Fruit fly (Drosophila melanogaster) whole organism, wandering third instar larva: ENCODE results near the gene ppk.
A peak's percentile ranks its signal among the peaks of the same experiment; 100 is the strongest.

ENCODE experiments used
- Abd-B ChIP-seq: fragments of >200 bp; optimal IDR thresholded peaks from 2 replicates; lab custom pipeline; 2017; ENCODE audit warnings: missing biosample characterization, missing genetic modification characterization
- CG32264 ChIP-seq: fragments of 200-800 bp; sonication (Bioruptor generic); optimal IDR thresholded peaks from 2 replicates; lab custom pipeline; 2016; ENCODE audit warnings: missing biosample characterization, missing genetic modification characterization
- CG9705 ChIP-seq: fragments of 200-800 bp; sonication (Bioruptor generic); optimal IDR thresholded peaks from 2 replicates; lab custom pipeline; 2018; ENCODE audit warnings: missing biosample characterization, mild to moderate bottlenecking, missing genetic modification characterization
- CrebA ChIP-seq: fragments of 200-800 bp; sonication (Bioruptor generic); optimal IDR thresholded peaks from 2 replicates; lab custom pipeline; 2016; ENCODE audit warnings: missing biosample characterization, mild to moderate bottlenecking, missing genetic modification characterization, borderline replicate concordance
- Dfd ChIP-seq: fragments of >200 bp; optimal IDR thresholded peaks from 2 replicates; lab custom pipeline; 2017; ENCODE audit warnings: missing biosample characterization, missing genetic modification characterization
- Dif ChIP-seq: fragments of 200-275, 200-300 bp; sonication (Bioruptor generic); optimal IDR thresholded peaks from 2 replicates; lab custom pipeline; 2018; ENCODE audit warnings: missing biosample characterization, missing genetic modification characterization; ENCODE audit not compliant: partially characterized antibody
- GATAd ChIP-seq: sonication (Bioruptor generic); optimal IDR thresholded peaks from 2 replicates; lab custom pipeline; 2016; ENCODE audit warnings: missing biosample characterization, missing genetic modification characterization
- HLH106 ChIP-seq: fragments of 200-800 bp; optimal IDR thresholded peaks from 3 replicates; lab custom pipeline; 2019; ENCODE audit warnings: missing biosample characterization, mild to moderate bottlenecking, missing genetic modification characterization, moderate library complexity
- Hnf4 ChIP-seq: fragments of 200-800 bp; sonication (Bioruptor generic); optimal IDR thresholded peaks from 2 replicates; lab custom pipeline; 2016; ENCODE audit warnings: missing biosample characterization, mild to moderate bottlenecking, missing genetic modification characterization
- Hr78 ChIP-seq: fragments of >200 bp; optimal IDR thresholded peaks from 2 replicates; lab custom pipeline; 2017; ENCODE audit warnings: missing biosample characterization, missing genetic modification characterization
- Hr83 ChIP-seq: fragments of 200-300 bp; sonication (Bioruptor generic); optimal IDR thresholded peaks from 2 replicates; lab custom pipeline; 2016; ENCODE audit warnings: missing biosample characterization, mild to moderate bottlenecking, missing genetic modification characterization, moderate library complexity; ENCODE audit not compliant: poor library complexity, severe bottlenecking
- Jra ChIP-seq: sonication (Bioruptor generic); optimal IDR thresholded peaks from 2 replicates; lab custom pipeline; 2016; ENCODE audit warnings: missing biosample characterization, missing genetic modification characterization
- Mio ChIP-seq: sonication (Bioruptor generic); optimal IDR thresholded peaks from 2 replicates; lab custom pipeline; 2016; ENCODE audit warnings: missing biosample characterization, missing genetic modification characterization
- Myc ChIP-seq: fragments of >200 bp; optimal IDR thresholded peaks from 2 replicates; lab custom pipeline; 2017
- N ChIP-seq: fragments of >200 bp; optimal IDR thresholded peaks from 2 replicates; lab custom pipeline; 2018; ENCODE audit warnings: missing biosample characterization, missing external identifiers, missing genetic modification characterization
- OdsH ChIP-seq: fragments of 200-800 bp; sonication (Bioruptor generic); optimal IDR thresholded peaks from 2 replicates; lab custom pipeline; 2016; ENCODE audit warnings: missing biosample characterization, mild to moderate bottlenecking, missing genetic modification characterization
- Rel ChIP-seq, 2 experiments: fragments of 200-800 bp; sonication (Bioruptor generic) in 1 of 2; optimal IDR thresholded peaks; 2 replicates in 1 of 2; 3 replicates in 1 of 2; lab custom pipeline; 2016 to 2019; ENCODE audit warnings: mild to moderate bottlenecking in 2 of 2, missing biosample characterization in 2 of 2, missing genetic modification characterization in 2 of 2, moderate library complexity in 1 of 2
- Sp1 ChIP-seq: fragments of 200-800 bp; sonication (Bioruptor generic); optimal IDR thresholded peaks from 3 replicates; lab custom pipeline; 2019; ENCODE audit warnings: missing biosample characterization, mild to moderate bottlenecking, missing genetic modification characterization, moderate library complexity
- Vsx2 ChIP-seq: fragments of 200-300, 225-300 bp; sonication (Bioruptor generic); optimal IDR thresholded peaks from 2 replicates; lab custom pipeline; 2018; ENCODE audit warnings: missing biosample characterization, missing genetic modification characterization; ENCODE audit not compliant: partially characterized antibody
- br ChIP-seq: fragments of 200-800 bp; sonication (Bioruptor generic); optimal IDR thresholded peaks from 2 replicates; lab custom pipeline; 2016; ENCODE audit warnings: missing biosample characterization, missing genetic modification characterization
- brk ChIP-seq: fragments of 200-800 bp; sonication (Bioruptor generic); optimal IDR thresholded peaks from 2 replicates; lab custom pipeline; 2016; ENCODE audit warnings: missing biosample characterization, mild to moderate bottlenecking, missing genetic modification characterization
- dl ChIP-seq, 2 experiments: fragments of 175-275, 200-275 bp in 1 of 2; fragments of 200-275 bp in 1 of 2; sonication (Bioruptor generic); optimal IDR thresholded peaks; lab custom pipeline; 2018; ENCODE audit warnings: mild to moderate bottlenecking in 2 of 2, missing biosample characterization in 2 of 2, missing genetic modification characterization in 2 of 2, moderate library complexity in 2 of 2; ENCODE audit not compliant: partially characterized antibody in 2 of 2, insufficient read depth in 1 of 2
- dmrt93B ChIP-seq: fragments of 200-800 bp; sonication (Bioruptor generic); optimal IDR thresholded peaks from 2 replicates; lab custom pipeline; 2018; ENCODE audit warnings: missing biosample characterization, mild to moderate bottlenecking, missing genetic modification characterization
- dsf ChIP-seq: sonication (Bioruptor generic); optimal IDR thresholded peaks from 2 replicates; lab custom pipeline; 2016; ENCODE audit warnings: missing biosample characterization, missing genetic modification characterization, borderline replicate concordance
- ey ChIP-seq: fragments of 200-800 bp; sonication (Bioruptor generic); optimal IDR thresholded peaks from 2 replicates; lab custom pipeline; 2016; ENCODE audit warnings: missing biosample characterization, missing genetic modification characterization
- foxo ChIP-seq, 2 experiments: fragments of 200-800 bp; sonication (Bioruptor generic); optimal IDR thresholded peaks; 2 replicates in 1 of 2; 3 replicates in 1 of 2; lab custom pipeline; 2016 to 2017; ENCODE audit warnings: missing biosample characterization in 2 of 2, missing genetic modification characterization in 2 of 2
- fru ChIP-seq: fragments of 200-800 bp; sonication (Bioruptor generic); optimal IDR thresholded peaks from 3 replicates; lab custom pipeline; 2016; ENCODE audit warnings: missing biosample characterization, mild to moderate bottlenecking, missing genetic modification characterization
- h ChIP-seq: fragments of 200-800 bp; sonication (Bioruptor generic); optimal IDR thresholded peaks from 3 replicates; lab custom pipeline; 2016; ENCODE audit warnings: missing biosample characterization, mild to moderate bottlenecking, missing genetic modification characterization
- jim ChIP-seq: fragments of 175-275, 200-325 bp; sonication (Bioruptor generic); optimal IDR thresholded peaks from 2 replicates; lab custom pipeline; 2016; ENCODE audit warnings: missing biosample characterization, mild to moderate bottlenecking, missing genetic modification characterization
- lola ChIP-seq: fragments of >200 bp; optimal IDR thresholded peaks from 2 replicates; lab custom pipeline; 2017; ENCODE audit warnings: missing biosample characterization, missing genetic modification characterization
- pan ChIP-seq: fragments of >200 bp; optimal IDR thresholded peaks from 2 replicates; lab custom pipeline; 2017
- psq ChIP-seq: fragments of 200-800 bp; sonication (Bioruptor generic); optimal IDR thresholded peaks from 3 replicates; lab custom pipeline; 2017; ENCODE audit warnings: missing biosample characterization, mild to moderate bottlenecking, missing genetic modification characterization, moderate library complexity
- rgr ChIP-seq: fragments of 200-800 bp; sonication (Bioruptor generic); optimal IDR thresholded peaks from 3 replicates; lab custom pipeline; 2016; ENCODE audit warnings: missing biosample characterization, mild to moderate bottlenecking, missing genetic modification characterization
- sage ChIP-seq: fragments of 200-800 bp; sonication (Bioruptor generic); optimal IDR thresholded peaks from 2 replicates; lab custom pipeline; 2016; ENCODE audit warnings: missing biosample characterization, mild to moderate bottlenecking, missing genetic modification characterization
- sv ChIP-seq: fragments of 200-800 bp; sonication (Bioruptor generic); optimal IDR thresholded peaks from 3 replicates; lab custom pipeline; 2016; ENCODE audit warnings: missing biosample characterization, missing genetic modification characterization
- tai ChIP-seq: sonication (Bioruptor generic); optimal IDR thresholded peaks from 2 replicates; lab custom pipeline; 2016; ENCODE audit warnings: missing biosample characterization, missing genetic modification characterization
- usp ChIP-seq: fragments of >200 bp; optimal IDR thresholded peaks from 2 replicates; lab custom pipeline; 2017; ENCODE audit warnings: missing biosample characterization, missing genetic modification characterization
- woc ChIP-seq: sonication (Bioruptor generic); optimal IDR thresholded peaks from 2 replicates; lab custom pipeline; 2016; ENCODE audit warnings: missing biosample characterization, mild to moderate bottlenecking, missing genetic modification characterization

Gene ppk

dm6 chr2L:14356279-14356678 lies 24.7 kb downstream of the ppk start:
- TF ChIP-seq fru (no peak), Hnf4 (GFP tag; lab: Kevin White, UChicago) (peak; percentile 13), jim (GFP tag; lab: Kevin White, UChicago) (no peak), Rel (GFP tag; optimal IDR thresholded peaks at IDR 0.05; lab: Kevin White, UChicago) (no peak), Rel (tag; optimal IDR thresholded peaks at IDR 0.05; lab: Kevin White, UChicago) (no peak), Abd-B (no peak), CrebA (GFP tag; lab: Kevin White, UChicago) (no peak), Jra (GFP tag; lab: Kevin White, UChicago) (no peak), dmrt93B (GFP tag; lab: Kevin White, UChicago) (no peak), sage (GFP tag; lab: Kevin White, UChicago) (no peak), Dif (GFP tag; lab: Kevin White, UChicago) (no peak), dl (GFP tag; optimal IDR thresholded peaks at IDR 0.05; lab: Kevin White, UChicago; ENCODE audit: insufficient read depth in 1 of 2, partially characterized antibody in 2 of 2) (no peak), foxo (GFP tag; optimal IDR thresholded peaks at IDR 0.05; lab: Kevin White, UChicago) (no peak), Hr83 (peak; percentile 27)
- TF ChIP-seq, all 38 proteins: peak for 2

DNA sequence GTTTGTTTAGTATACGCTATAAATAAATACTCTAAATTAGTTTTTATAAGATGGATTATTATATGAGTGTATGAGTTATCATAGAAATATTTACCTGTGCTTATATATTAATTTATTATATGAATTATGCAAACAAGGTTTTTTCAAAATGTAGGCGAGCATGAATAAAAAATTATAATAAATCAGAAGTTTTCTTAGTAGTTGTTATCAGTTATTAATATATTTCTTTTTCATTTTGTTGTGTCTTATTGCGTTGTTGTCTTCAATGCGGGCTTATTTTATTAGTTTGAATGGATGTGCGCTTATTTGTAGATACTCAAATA lies 25.2 kb downstream of the ppk start:
- peak; percentile 24 for TF ChIP-seq fru
- TF ChIP-seq CG9705 (GFP tag; lab: Kevin White, UChicago), result no peak

dm6 chr2L:14355033-14355851 lies 25.7 kb downstream of the ppk start, which contains the start of gene Rab14:
Rab14 (plus strand) TSS chr2L:14355145.
- TF ChIP-seq woc, result peak; percentile 62
- TF ChIP-seq Vsx2 (GFP tag; lab: Kevin White, UChicago), result no peak
- no peak for TF ChIP-seq CrebA (GFP tag; lab: Kevin White, UChicago)
- no peak for TF ChIP-seq N (GFP tag; lab: Kevin White, UChicago)
- peak; percentile 73 for TF ChIP-seq HLH106
- peak; percentile 20 for TF ChIP-seq Hr83
- peak; percentile 60 for TF ChIP-seq Jra (GFP tag; lab: Kevin White, UChicago)
- TF ChIP-seq Dif (GFP tag; lab: Kevin White, UChicago), result no peak
- peak; percentile 42 for TF ChIP-seq dmrt93B (GFP tag; lab: Kevin White, UChicago)
- TF ChIP-seq brk (GFP tag; lab: Kevin White, UChicago), result no peak
- peak; percentile 79 for TF ChIP-seq Sp1
- no peak for TF ChIP-seq tai (GFP tag; lab: Kevin White, UChicago)
- peak; percentile 77 for TF ChIP-seq ey (GFP tag; lab: Kevin White, UChicago)
- no peak for TF ChIP-seq Hnf4 (GFP tag; lab: Kevin White, UChicago)
- peak; percentile 87 for TF ChIP-seq rgr (GFP tag; lab: Kevin White, UChicago)
- TF ChIP-seq CG32264, result peak; percentile 20
- TF ChIP-seq sage (GFP tag; lab: Kevin White, UChicago), result peak; percentile 65
- TF ChIP-seq dsf, result no peak
- no peak for TF ChIP-seq Mio
- TF ChIP-seq psq (GFP tag; lab: Kevin White, UChicago), result peak; percentile 66
- TF ChIP-seq CG9705 (GFP tag; lab: Kevin White, UChicago), result no peak
- TF ChIP-seq jim (GFP tag; lab: Kevin White, UChicago), result no peak
- TF ChIP-seq h (GFP tag; lab: Kevin White, UChicago), result peak; percentile 69
- peak; percentile 37 for TF ChIP-seq sv
- peak; percentile 76 for TF ChIP-seq br (GFP tag; lab: Kevin White, UChicago)
- no peak for TF ChIP-seq usp (GFP tag; lab: Kevin White, UChicago)
- no peak for TF ChIP-seq GATAd (GFP tag; lab: Kevin White, UChicago)
- TF ChIP-seq pan, result no peak
- peak; percentile 73 for TF ChIP-seq OdsH
- TF ChIP-seq foxo (GFP tag; optimal IDR thresholded peaks at IDR 0.05; lab: Kevin White, UChicago), result peak; percentile 36 to 83
- peak; percentile 84 for TF ChIP-seq fru
- TF ChIP-seq Myc (lab: Kevin White, UChicago), result peak; percentile 50
- TF ChIP-seq Hr78, result no peak
- TF ChIP-seq lola, result no peak
- TF ChIP-seq Abd-B, result no peak
- no peak for TF ChIP-seq Dfd (GFP tag; lab: Kevin White, UChicago)
- no peak for TF ChIP-seq Rel (GFP tag; optimal IDR thresholded peaks at IDR 0.05; lab: Kevin White, UChicago)
- TF ChIP-seq Rel (tag; optimal IDR thresholded peaks at IDR 0.05; lab: Kevin White, UChicago), result peak; percentile 16
- TF ChIP-seq dl (GFP tag; optimal IDR thresholded peaks at IDR 0.05; lab: Kevin White, UChicago; ENCODE audit: insufficient read depth in 1 of 2, partially characterized antibody in 2 of 2), result no peak
